Worm (Caenorhabditis elegans) whole organism, L1 larva: Measurements from ENCODE around the gene str-139.

Experiments used
- C04F5.9 ChIP-seq: sonication (generic microtip); optimal IDR thresholded peaks from 2 replicates; lab custom pipeline; 2016; ENCODE audit warnings: missing genetic modification characterization, missing compliant biosample characterization
- C16A3.4 ChIP-seq: fragments of 150-350 bp; optimal IDR thresholded peaks from 2 replicates; lab custom pipeline; 2014; ENCODE audit warnings: missing biosample characterization, missing genetic modification characterization
- Y116A8C.19 ChIP-seq: sonication (generic microtip); optimal IDR thresholded peaks from 2 replicates; lab custom pipeline; 2016; ENCODE audit warnings: missing compliant biosample characterization, missing genetic modification characterization, borderline replicate concordance
- aha-1 ChIP-seq: fragments of 150-350 bp; optimal IDR thresholded peaks from 2 replicates; lab custom pipeline; 2014; ENCODE audit warnings: missing biosample characterization, missing genetic modification characterization
- aly-2 ChIP-seq: fragments of 150-350 bp; optimal IDR thresholded peaks from 2 replicates; lab custom pipeline; 2014; ENCODE audit warnings: missing biosample characterization, missing genetic modification characterization
- blmp-1 ChIP-seq: fragments of 150-350 bp; optimal IDR thresholded peaks from 2 replicates; lab custom pipeline; 2014; ENCODE audit warnings: missing biosample characterization, missing genetic modification characterization
- ceh-82 ChIP-seq, 3 experiments: fragments of 150-350 bp in 1 of 3; sonication (generic microtip) in 2 of 3; optimal IDR thresholded peaks; 2 replicates each; lab custom pipeline; 2014 to 2017; ENCODE audit warnings: missing biosample characterization in 3 of 3, missing genetic modification characterization in 3 of 3
- ces-1 ChIP-seq: fragments of 150-350 bp; optimal IDR thresholded peaks from 2 replicates; lab custom pipeline; 2014; ENCODE audit warnings: missing biosample characterization, missing genetic modification reagents, missing genetic modification characterization
- dpl-1 ChIP-seq, 3 experiments: fragments of 150-350 bp in 2 of 3; sonication (generic microtip) in 1 of 3; optimal IDR thresholded peaks; 2 replicates each; lab custom pipeline; 2014 to 2017; ENCODE audit warnings: missing biosample characterization in 3 of 3, missing genetic modification characterization in 3 of 3, missing genetic modification reagents in 3 of 3
- efl-1 ChIP-seq, 4 experiments: fragments of 150-350 bp; optimal IDR thresholded peaks in 3 of 4; peaks in 1 of 4; 1 replicate in 1 of 4; 2 replicates in 3 of 4; lab custom pipeline; 2014; ENCODE audit warnings: missing biosample characterization in 2 of 4, missing genetic modification characterization in 2 of 4, missing genetic modification reagents in 2 of 4
- egl-13 ChIP-seq: sonication (generic microtip); optimal IDR thresholded peaks from 2 replicates; lab custom pipeline; 2016; ENCODE audit warnings: missing genotype, missing genetic modification reagents, missing genetic modification characterization, missing compliant biosample characterization
- elt-2 ChIP-seq: sonication (generic microtip); optimal IDR thresholded peaks from 2 replicates; lab custom pipeline; 2016; ENCODE audit warnings: missing genetic modification characterization, mild to moderate bottlenecking, inconsistent platforms, missing compliant biosample characterization, missing genetic modification reagents
- elt-3 ChIP-seq, 6 experiments: fragments of 150-350 bp in 1 of 6; sonication (generic microtip); optimal IDR thresholded peaks; 2 replicates each; lab custom pipeline; 2017 to 2018; ENCODE audit warnings: missing biosample characterization in 6 of 6, missing genetic modification characterization in 6 of 6, inconsistent platforms in 1 of 6
- ets-5 ChIP-seq: fragments of 200-800 bp; sonication (Bioruptor generic); IDR thresholded peaks from 2 replicates; pipeline ENCODE4 v1.3.6; 2022; ENCODE audit warnings: missing genetic modification characterization, missing compliant biosample characterization
- fkh-8 ChIP-seq: sonication (generic microtip); optimal IDR thresholded peaks from 2 replicates; lab custom pipeline; 2016; ENCODE audit warnings: mild to moderate bottlenecking, missing genetic modification characterization, missing compliant biosample characterization
- grh-1 ChIP-seq: fragments of 200-800 bp; sonication (Bioruptor generic); IDR thresholded peaks from 2 replicates; pipeline ENCODE4 v1.3.6; 2022; ENCODE audit warnings: missing genetic modification reagents, missing genetic modification characterization, missing compliant biosample characterization
- hpl-2 ChIP-seq: fragments of 150-350 bp; optimal IDR thresholded peaks from 2 replicates; lab custom pipeline; 2014; ENCODE audit warnings: missing biosample characterization, missing genetic modification reagents, missing genetic modification characterization
- lin-14 ChIP-seq: fragments of 200-800 bp; sonication (Bioruptor generic); optimal IDR thresholded peaks from 2 replicates; lab custom pipeline; 2018; ENCODE audit warnings: mild to moderate bottlenecking, missing genetic modification characterization, moderate library complexity, missing compliant biosample characterization
- lin-35 ChIP-seq, 2 experiments: fragments of 150-350 bp; optimal IDR thresholded peaks; 2 replicates each; lab custom pipeline; 2014; ENCODE audit warnings: missing biosample characterization in 2 of 2, missing genetic modification characterization in 2 of 2, missing genetic modification reagents in 2 of 2
- lin-39 ChIP-seq: fragments of 150-350 bp; optimal IDR thresholded peaks from 2 replicates; lab custom pipeline; 2014; ENCODE audit warnings: missing biosample characterization, missing genetic modification reagents, missing genetic modification characterization
- lir-3 ChIP-seq: sonication (generic microtip); optimal IDR thresholded peaks from 2 replicates; lab custom pipeline; 2016; ENCODE audit warnings: mild to moderate bottlenecking, missing genetic modification characterization, moderate library complexity, missing compliant biosample characterization; ENCODE audit not compliant: poor library complexity
- mdl-1 ChIP-seq, 2 experiments: fragments of 150-350 bp; optimal IDR thresholded peaks; 2 replicates each; lab custom pipeline; 2014 to 2017; ENCODE audit warnings: missing biosample characterization in 2 of 2, missing genetic modification characterization in 2 of 2, inconsistent platforms in 1 of 2
- mep-1 ChIP-seq: fragments of 150-350 bp; optimal IDR thresholded peaks from 2 replicates; lab custom pipeline; 2014; ENCODE audit warnings: missing biosample characterization, missing genetic modification characterization
- nhr-20 ChIP-seq: sonication (generic microtip); optimal IDR thresholded peaks from 2 replicates; lab custom pipeline; 2016; ENCODE audit warnings: mild to moderate bottlenecking, missing genetic modification characterization, missing compliant biosample characterization
- nhr-28 ChIP-seq: fragments of 150-350 bp; optimal IDR thresholded peaks from 2 replicates; lab custom pipeline; 2014; ENCODE audit warnings: missing biosample characterization, missing genetic modification characterization
- nhr-71 ChIP-seq: sonication (generic microtip); optimal IDR thresholded peaks from 2 replicates; lab custom pipeline; 2016; ENCODE audit warnings: mild to moderate bottlenecking, missing genetic modification characterization, moderate library complexity, missing compliant biosample characterization
- nhr-85 ChIP-seq: sonication (generic microtip); peaks from one replicate; lab custom pipeline; 2016; ENCODE audit warnings: missing genetic modification characterization, inconsistent platforms, missing compliant biosample characterization
- pag-3 ChIP-seq: sonication (generic microtip); optimal IDR thresholded peaks from 2 replicates; lab custom pipeline; 2017; ENCODE audit warnings: missing genetic modification characterization, mild to moderate bottlenecking, missing compliant biosample characterization, antibody characterized with exemption, borderline replicate concordance; ENCODE audit not compliant: insufficient read depth
- pax-3 ChIP-seq: fragments of 200-800 bp; sonication (Bioruptor generic); optimal IDR thresholded peaks from 2 replicates; lab custom pipeline; 2018; ENCODE audit warnings: mild to moderate bottlenecking, missing genetic modification characterization, moderate library complexity, missing compliant biosample characterization
- pqm-1 ChIP-seq: sonication (generic microtip); optimal IDR thresholded peaks from 3 replicates; lab custom pipeline; 2017; ENCODE audit warnings: missing biosample characterization, missing genetic modification characterization
- skn-1 ChIP-seq: fragments of 150-350 bp; optimal IDR thresholded peaks from 2 replicates; lab custom pipeline; 2014; ENCODE audit warnings: missing biosample characterization, missing genetic modification characterization
- snpc-4 ChIP-seq: fragments of 150-350 bp; optimal IDR thresholded peaks from 2 replicates; lab custom pipeline; 2014; ENCODE audit warnings: missing biosample characterization, missing genetic modification characterization
- sox-4 ChIP-seq: sonication (generic microtip); optimal IDR thresholded peaks from 2 replicates; lab custom pipeline; 2016; ENCODE audit warnings: missing genetic modification characterization, missing compliant biosample characterization
- tlp-1 ChIP-seq: fragments of 150-350 bp; optimal IDR thresholded peaks from 2 replicates; lab custom pipeline; 2014; ENCODE audit warnings: missing biosample characterization, missing genetic modification characterization
- xbp-1 ChIP-seq: sonication (generic microtip); optimal IDR thresholded peaks from 2 replicates; lab custom pipeline; 2016; ENCODE audit warnings: missing genetic modification characterization, missing compliant biosample characterization
- zip-4 ChIP-seq: fragments of 200-800 bp; sonication (Bioruptor generic); optimal IDR thresholded peaks from 2 replicates; lab custom pipeline; 2018; ENCODE audit warnings: mild to moderate bottlenecking, missing genetic modification characterization, moderate library complexity, missing compliant biosample characterization
- ztf-11 ChIP-seq, 2 experiments: sonication (generic microtip); optimal IDR thresholded peaks; 2 replicates each; lab custom pipeline; 2016 to 2017; ENCODE audit warnings: missing genetic modification characterization in 2 of 2, missing biosample characterization in 1 of 2, missing compliant biosample characterization in 1 of 2

Gene str-139

DNA sequence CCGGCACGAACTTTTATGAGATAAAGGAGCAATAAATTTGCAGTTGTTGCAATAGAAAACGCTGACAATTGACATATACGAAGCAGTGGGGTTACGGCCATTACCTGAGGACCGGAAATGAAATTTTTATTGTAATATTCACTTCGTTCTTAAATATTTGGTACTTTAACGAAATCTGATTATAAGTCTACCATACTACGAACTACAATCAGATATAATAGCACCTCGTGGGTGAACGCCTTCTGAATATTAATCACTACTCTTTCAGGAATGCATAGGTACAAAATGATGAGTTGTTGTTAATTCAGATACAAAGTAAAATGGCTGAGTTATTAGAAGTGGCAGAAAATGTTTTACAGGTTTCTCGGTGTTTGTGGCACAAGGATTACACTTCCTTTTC lies 30.4 kb upstream of the str-139 start, which contains the start of gene str-129:
Gene str-129 (minus strand): TSS at position 101 of the 400 bp plus-strand sequence.
- TF ChIP-seq aha-1 (no peak), nhr-71 (no peak), blmp-1 (tag; lab: Kevin White, UChicago) (no peak), snpc-4 (tag; lab: Kevin White, UChicago) (no peak), dpl-1 (GFP tag; optimal IDR thresholded peaks at IDR 0.05; lab: Kevin White, UChicago) (no peak), nhr-20 (no peak), ceh-82 (tag; optimal IDR thresholded peaks at IDR 0.05; lab: Kevin White, UChicago) (no peak), C16A3.4 (no peak), Y116A8C.19 (tag; lab: Kevin White, UChicago) (no peak), zip-4 (no peak), sox-4 (tag; lab: Kevin White, UChicago) (no peak), nhr-85 (tag; lab: Kevin White, UChicago) (no peak), ets-5 (GFP tag; lab: Robert Waterston, UW) (no peak), fkh-8 (no peak), nhr-28 (no peak), mdl-1 (tag; optimal IDR thresholded peaks at IDR 0.05; lab: Kevin White, UChicago) (no peak), pax-3 (no peak)
- TF ChIP-seq, all 84 proteins: peak for 0

DNA sequence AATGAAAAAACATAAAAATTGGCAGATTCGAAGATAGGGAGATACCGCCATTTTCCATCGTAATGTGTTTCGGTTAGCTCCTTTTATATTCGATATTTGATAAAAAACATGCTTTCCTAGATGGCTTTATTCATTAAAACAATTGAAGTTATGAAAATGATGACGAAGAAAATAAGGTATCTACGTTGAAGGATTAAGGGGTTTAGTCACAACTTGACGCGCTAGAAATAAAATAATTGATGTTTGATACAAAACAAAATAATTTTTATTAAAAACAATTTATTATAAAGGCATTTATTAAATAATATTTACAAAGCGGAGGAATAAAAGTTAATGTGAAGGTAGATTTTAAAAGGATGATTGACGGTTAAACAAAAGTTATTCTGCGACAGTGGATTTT lies 28.6 kb upstream of the str-139 start, which contains the start of gene str-130:
Gene str-130 (minus strand): TSS at position 101 of the 400 bp plus-strand sequence.
- no peak for TF ChIP-seq fkh-8

DNA sequence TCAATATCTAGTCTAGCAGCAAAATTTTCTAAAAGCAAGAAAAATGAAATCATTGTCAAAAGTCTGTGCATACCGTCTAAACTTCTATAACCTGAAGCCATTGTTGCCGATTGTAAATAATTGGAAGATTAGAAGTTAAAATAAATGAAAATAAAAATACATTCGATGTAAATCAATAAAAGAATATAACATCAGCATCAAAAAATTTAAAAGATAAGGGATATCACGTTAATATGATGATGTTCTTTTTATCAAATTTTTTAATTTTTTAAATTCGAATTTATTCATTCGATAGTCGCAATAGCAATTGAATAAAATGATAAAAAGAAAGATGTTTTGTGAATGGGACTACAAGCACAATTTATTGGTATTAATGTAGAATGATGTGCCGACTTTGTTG lies 23.2 kb upstream of the str-139 start, which contains the start of gene C09H5.7:
Gene C09H5.7 (minus strand): TSS at position 101 of the 400 bp plus-strand sequence.
- no peak for TF ChIP-seq mep-1
- TF ChIP-seq pqm-1 (tag; lab: Kevin White, UChicago) = no peak
- TF ChIP-seq efl-1 (optimal IDR thresholded peaks at IDR 0.05; lab: Kevin White, UChicago) = no peak
- TF ChIP-seq efl-1 (GFP tag; optimal IDR thresholded peaks at IDR 0.05 in 1 of 2; lab: Kevin White, UChicago) = no peak
- TF ChIP-seq elt-2 (tag; lab: Kevin White, UChicago) = no peak
- TF ChIP-seq pag-3 (tag; lab: Kevin White, UChicago) = no peak
- TF ChIP-seq pax-3 = no peak
- TF ChIP-seq lin-39 (tag; lab: Kevin White, UChicago) = no peak
- no peak for TF ChIP-seq C04F5.9 (tag; lab: Kevin White, UChicago)
- TF ChIP-seq lir-3 = no peak
- no peak for TF ChIP-seq grh-1 (GFP tag; lab: Robert Waterston, UW)
- no peak for TF ChIP-seq skn-1 (tag; lab: Kevin White, UChicago)
- no peak for TF ChIP-seq lin-35 (GFP tag; optimal IDR thresholded peaks at IDR 0.05; lab: Kevin White, UChicago)
- TF ChIP-seq elt-3 (tag; optimal IDR thresholded peaks at IDR 0.05; lab: Kevin White, UChicago) = no peak
- TF ChIP-seq lin-14 = no peak
- no peak for TF ChIP-seq ces-1 (GFP tag; lab: Kevin White, UChicago)
- TF ChIP-seq xbp-1 (tag; lab: Kevin White, UChicago) = no peak

DNA sequence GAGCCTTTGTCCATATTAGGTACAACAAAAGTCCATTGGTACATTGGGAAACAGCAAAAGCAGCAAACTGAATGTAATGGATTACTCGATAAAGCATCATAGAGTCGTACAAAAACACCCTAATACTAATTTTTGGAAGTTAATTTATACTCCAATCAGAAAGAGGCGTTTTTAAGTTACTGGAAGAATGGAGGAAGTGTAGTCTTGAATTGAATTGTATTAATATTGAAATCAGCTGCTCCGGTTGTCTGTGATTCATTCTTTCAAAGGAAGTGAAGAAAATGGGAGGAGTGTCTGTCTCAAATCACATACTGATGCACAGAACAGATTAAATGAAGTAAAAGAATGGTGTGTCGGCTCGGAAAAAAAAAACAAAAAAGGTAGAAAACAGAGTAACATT lies 19.6 kb upstream of the str-139 start, which contains the start of gene str-131:
Gene str-131 (minus strand): TSS at position 101 of the 400 bp plus-strand sequence.
- TF ChIP-seq fkh-8 (no peak), hpl-2 (GFP tag; lab: Kevin White, UChicago) (no peak), aly-2 (tag; lab: Kevin White, UChicago) (no peak), tlp-1 (no peak), egl-13 (tag; lab: Kevin White, UChicago) (no peak), ztf-11 (tag; optimal IDR thresholded peaks at IDR 0.05; lab: Kevin White, UChicago) (no peak)
